Worm (Caenorhabditis elegans): ENCODE data around the gene srv-22.

The srv-22 gene

DNA sequence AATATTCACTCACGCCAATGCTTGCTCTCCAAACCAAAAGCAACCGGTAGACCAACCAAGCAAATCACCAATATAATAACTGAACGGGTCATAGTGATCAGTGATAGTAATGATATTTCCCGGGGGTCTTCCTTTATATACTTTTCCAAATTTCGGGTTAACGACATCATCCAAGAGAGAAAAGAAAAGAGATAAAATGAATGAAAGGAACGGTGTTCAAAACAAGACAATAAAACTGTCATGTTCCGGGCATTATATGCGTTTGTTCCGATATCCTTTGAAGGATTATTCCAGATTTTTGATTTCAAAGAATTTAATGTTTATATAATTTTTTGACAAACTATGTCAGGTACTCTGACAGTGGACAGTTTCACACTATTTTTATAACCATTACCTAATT lies 12.6 kb downstream of the srv-22 start, which contains the start of gene C06E7.88:
TSS of gene C06E7.88 (minus strand) at position 101 of the 400 bp plus-strand sequence.
- TF ChIP-seq fos-1 (tag; optimal IDR thresholded peaks at IDR 0.05) (no peak), ceh-16 (tag; optimal IDR thresholded peaks at IDR 0.05) (no peak), nhr-237 (tag; optimal IDR thresholded peaks at IDR 0.05) (no peak), unc-39 (tag; optimal IDR thresholded peaks at IDR 0.05) (no peak), nhr-25 (tag; optimal IDR thresholded peaks at IDR 0.05) (no peak), nhr-12 (tag; optimal IDR thresholded peaks at IDR 0.05) (no peak), crh-2 (tag; optimal IDR thresholded peaks at IDR 0.05) (no peak), nhr-77 (tag; optimal IDR thresholded peaks at IDR 0.05) (no peak), elt-3 (tag; optimal IDR thresholded peaks at IDR 0.05) (no peak), zag-1 (tag; optimal IDR thresholded peaks at IDR 0.05) (no peak), sem-4 (tag; optimal IDR thresholded peaks at IDR 0.05) (no peak), nhr-23 (tag; optimal IDR thresholded peaks at IDR 0.05) (no peak), nhr-11 (tag; optimal IDR thresholded peaks at IDR 0.05) (no peak), lin-39 (tag; optimal IDR thresholded peaks at IDR 0.05) (no peak), unc-55 (GFP tag; optimal IDR thresholded peaks at IDR 0.05) (no peak), aly-2 (tag; optimal IDR thresholded peaks at IDR 0.05) (no peak), dmd-4 (tag; optimal IDR thresholded peaks at IDR 0.05) (no peak), ceh-82 (tag; optimal IDR thresholded peaks at IDR 0.05) (no peak)

DNA sequence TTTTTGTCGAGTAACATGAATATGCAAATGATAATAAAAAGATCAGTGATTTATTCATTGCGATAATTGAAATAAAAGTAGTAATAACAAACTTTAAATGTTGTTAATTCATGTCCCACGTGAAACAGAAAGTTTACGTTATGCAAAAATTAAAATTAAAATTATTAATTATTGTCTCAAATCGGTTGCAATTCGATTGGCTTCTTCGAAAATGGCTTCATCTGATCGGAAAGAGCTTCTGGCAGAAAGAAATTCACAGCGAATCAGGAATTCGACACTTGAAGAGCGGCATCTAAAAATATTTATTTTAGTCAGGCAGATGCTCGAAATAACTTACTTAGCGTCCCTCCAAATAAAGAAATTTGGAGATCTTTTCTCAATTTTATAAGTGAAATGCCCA lies 13.9 kb downstream of the srv-22 start, which contains the start of gene spe-27:
TSS of gene spe-27 (minus strand) at position 101 of the 400 bp plus-strand sequence.
- TF ChIP-seq sma-9 (GFP tag; optimal IDR thresholded peaks at IDR 0.05) (no peak), sma-9 (tag; optimal IDR thresholded peaks at IDR 0.05) (no peak), nhr-21 (tag; optimal IDR thresholded peaks at IDR 0.05) (no peak), nhr-129 (tag; optimal IDR thresholded peaks at IDR 0.05) (no peak), zag-1 (tag; optimal IDR thresholded peaks at IDR 0.05) (no peak), snpc-4 (tag; optimal IDR thresholded peaks at IDR 0.05) (no peak), fos-1 (tag; optimal IDR thresholded peaks at IDR 0.05) (no peak), alr-1 (tag; optimal IDR thresholded peaks at IDR 0.05) (no peak), ceh-82 (tag; optimal IDR thresholded peaks at IDR 0.05) (no peak), lin-39 (tag; optimal IDR thresholded peaks at IDR 0.05) (no peak), nhr-12 (tag; optimal IDR thresholded peaks at IDR 0.05) (no peak), lin-13 (GFP tag; optimal IDR thresholded peaks at IDR 0.05) (no peak), lin-11 (tag; optimal IDR thresholded peaks at IDR 0.05) (no peak), elt-1 (tag; optimal IDR thresholded peaks at IDR 0.05) (no peak), nhr-10 (tag; optimal IDR thresholded peaks at IDR 0.05) (no peak), mdl-1 (tag; optimal IDR thresholded peaks at IDR 0.05) (no peak), dmd-4 (tag; optimal IDR thresholded peaks at IDR 0.05) (no peak), ztf-11 (tag; optimal IDR thresholded peaks at IDR 0.05) (no peak), nhr-25 (tag; optimal IDR thresholded peaks at IDR 0.05) (no peak), unc-55 (GFP tag; optimal IDR thresholded peaks at IDR 0.05) (no peak)

DNA sequence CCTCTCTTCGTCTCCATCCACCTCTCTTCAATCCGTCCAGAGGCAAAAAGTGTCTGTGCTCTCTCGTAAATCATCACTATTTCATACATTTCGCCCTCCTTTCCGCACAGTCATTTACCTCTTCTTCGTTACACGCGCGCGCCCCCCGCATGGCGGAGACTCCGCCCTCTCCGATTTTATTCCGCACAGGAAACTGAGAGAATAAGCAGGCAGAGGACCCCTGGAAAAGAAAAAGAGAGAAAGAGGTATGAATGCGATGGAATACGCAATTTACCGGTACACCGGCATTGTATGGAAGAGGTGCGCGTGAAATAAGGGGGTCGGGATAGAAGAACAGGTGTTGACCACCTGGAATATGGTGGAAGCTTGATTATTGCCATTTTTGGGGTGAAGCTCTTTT lies 19.0 kb downstream of the srv-22 start:
- TF ChIP-seq nhr-11 (tag; optimal IDR thresholded peaks at IDR 0.05) (no peak), aly-2 (tag; optimal IDR thresholded peaks at IDR 0.05) (no peak), lin-13 (GFP tag; optimal IDR thresholded peaks at IDR 0.05) (no peak), nhr-23 (tag; optimal IDR thresholded peaks at IDR 0.05) (no peak)

DNA sequence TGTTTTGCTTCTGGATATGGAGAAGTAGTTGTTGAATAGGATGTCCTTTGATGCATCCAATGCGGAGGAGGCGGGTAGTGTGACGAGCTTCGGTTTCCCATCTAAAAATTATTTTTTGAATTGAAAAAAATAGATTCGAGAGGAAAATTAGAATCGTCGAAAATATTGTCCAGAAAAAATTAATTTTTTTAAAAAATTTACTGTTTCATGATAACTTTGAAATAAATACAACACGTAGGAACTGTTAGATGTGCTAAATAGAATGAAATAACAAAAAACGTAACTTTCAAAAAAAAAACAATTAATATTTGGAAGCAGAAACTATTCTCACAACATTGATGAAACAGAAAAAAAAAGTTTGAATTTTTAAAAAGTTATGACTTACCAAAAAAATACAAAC lies 19.9 kb downstream of the srv-22 start, which contains the start of gene C06E7.4:
TSS of gene C06E7.4 (minus strand) at position 101 of the 400 bp plus-strand sequence.
- TF ChIP-seq ztf-1 (GFP tag; conservative IDR thresholded peaks at IDR 0.05) (no peak), elt-3 (tag; optimal IDR thresholded peaks at IDR 0.05) (no peak), nhr-23 (tag; optimal IDR thresholded peaks at IDR 0.05) (no peak)

DNA sequence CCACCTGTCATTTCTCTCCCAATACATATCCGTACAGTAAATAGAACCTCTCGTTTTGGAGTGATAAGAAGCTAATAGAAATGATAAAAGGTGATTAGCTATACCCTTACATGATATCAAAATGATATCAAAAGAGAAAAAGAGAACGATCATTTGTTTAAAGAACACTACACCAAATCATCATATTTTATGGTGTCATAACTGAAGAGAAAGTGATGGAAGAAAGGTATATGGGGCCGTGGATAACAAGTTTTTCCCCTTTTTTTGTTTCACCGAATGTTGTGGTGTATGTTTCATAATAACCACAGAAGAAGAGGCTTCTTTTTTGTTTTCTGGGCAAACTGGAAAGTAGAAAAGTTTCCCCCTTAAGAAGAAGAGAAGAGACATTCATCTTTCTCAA lies 21.5 kb downstream of the srv-22 start:
- TF ChIP-seq ceh-16 (tag; optimal IDR thresholded peaks at IDR 0.05) (no peak), blmp-1 (tag; optimal IDR thresholded peaks at IDR 0.05; ENCODE audit: insufficient read depth) (peak; percentile 69)

DNA sequence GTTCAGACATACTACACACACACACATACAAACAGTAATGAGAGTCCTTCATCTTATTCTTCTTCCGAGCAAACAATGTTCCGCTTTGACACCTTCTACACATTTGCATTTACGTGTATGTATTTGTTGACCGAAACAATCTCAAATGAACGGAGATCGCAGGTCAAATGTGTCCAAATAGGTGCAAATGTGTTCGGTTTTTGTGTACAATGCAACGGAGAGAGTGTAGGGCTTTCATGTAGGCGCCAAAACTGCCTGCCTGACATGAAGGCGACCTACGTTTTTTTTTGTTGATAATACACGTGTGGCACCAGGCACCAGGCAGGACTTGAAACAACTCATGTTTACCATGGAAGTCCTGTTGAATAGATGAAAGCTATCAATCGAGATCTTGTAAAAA lies 22.8 kb downstream of the srv-22 start:
- no peak for TF ChIP-seq alr-1 (tag; optimal IDR thresholded peaks at IDR 0.05)
- no peak for TF ChIP-seq blmp-1 (tag; optimal IDR thresholded peaks at IDR 0.05; ENCODE audit: insufficient read depth)
- no peak for TF ChIP-seq gmeb-1 (tag; optimal IDR thresholded peaks at IDR 0.05)
- no peak for TF ChIP-seq ztf-1 (GFP tag; conservative IDR thresholded peaks at IDR 0.05)
- TF ChIP-seq mab-5 (tag; optimal IDR thresholded peaks at IDR 0.05): no peak
- TF ChIP-seq F13H6.1 (tag; optimal IDR thresholded peaks at IDR 0.05): no peak
- no peak for TF ChIP-seq ztf-11 (tag; optimal IDR thresholded peaks at IDR 0.05)
- TF ChIP-seq snpc-4 (tag; optimal IDR thresholded peaks at IDR 0.05): no peak
